Fruit fly (Drosophila melanogaster): ENCODE data around the gene MsrA.

The MsrA gene

DNA sequence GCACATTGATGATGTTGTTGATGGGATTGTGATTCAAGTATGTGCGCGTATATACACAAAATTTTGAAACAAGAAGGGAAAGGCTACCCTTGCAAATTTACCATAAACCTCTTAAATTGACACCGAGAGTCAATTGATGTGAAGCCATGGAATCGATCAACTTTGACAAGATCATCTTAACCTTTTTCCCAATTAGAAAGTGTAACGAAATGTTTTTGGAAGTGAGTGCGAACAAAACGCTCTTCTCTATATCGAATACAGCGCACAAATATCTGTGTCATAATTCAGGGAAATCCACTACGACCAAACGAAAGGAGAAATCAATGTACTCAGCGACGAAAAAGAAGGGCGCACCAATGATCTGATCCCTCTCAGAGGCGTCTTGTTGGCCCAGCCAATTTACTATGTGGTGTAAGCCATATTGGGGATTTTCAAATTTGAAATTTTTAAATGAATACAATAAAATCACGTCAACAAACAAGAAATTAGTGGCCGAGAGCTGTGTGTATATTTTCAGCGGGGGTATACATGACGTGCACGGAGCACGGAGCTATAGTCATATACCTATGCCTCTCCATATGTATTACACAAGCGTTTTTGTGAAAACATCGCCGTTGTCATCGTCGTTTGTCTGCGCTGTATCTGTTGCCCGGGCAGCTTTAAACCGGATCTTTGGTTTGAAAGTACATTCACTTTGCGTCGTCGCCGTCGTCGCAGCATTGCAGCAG lies 22.7 kb downstream of the MsrA start:
- TF ChIP-seq CG12768 (GFP tag; optimal IDR thresholded peaks at IDR 0.05), result no peak
- TF ChIP-seq Hr96 (GFP tag; optimal IDR thresholded peaks at IDR 0.05), result peak; percentile 7
- TF ChIP-seq CG14711 (tag; optimal IDR thresholded peaks at IDR 0.05), result peak; percentile 24
- peak; percentile 23 for TF ChIP-seq CG5204 (GFP tag; optimal IDR thresholded peaks at IDR 0.05)
- TF ChIP-seq kay (GFP tag; ENCODE audit: borderline replicate concordance), result peak; percentile 85
- TF ChIP-seq CG7101 (tag; optimal IDR thresholded peaks at IDR 0.05), result peak; percentile 14

DNA sequence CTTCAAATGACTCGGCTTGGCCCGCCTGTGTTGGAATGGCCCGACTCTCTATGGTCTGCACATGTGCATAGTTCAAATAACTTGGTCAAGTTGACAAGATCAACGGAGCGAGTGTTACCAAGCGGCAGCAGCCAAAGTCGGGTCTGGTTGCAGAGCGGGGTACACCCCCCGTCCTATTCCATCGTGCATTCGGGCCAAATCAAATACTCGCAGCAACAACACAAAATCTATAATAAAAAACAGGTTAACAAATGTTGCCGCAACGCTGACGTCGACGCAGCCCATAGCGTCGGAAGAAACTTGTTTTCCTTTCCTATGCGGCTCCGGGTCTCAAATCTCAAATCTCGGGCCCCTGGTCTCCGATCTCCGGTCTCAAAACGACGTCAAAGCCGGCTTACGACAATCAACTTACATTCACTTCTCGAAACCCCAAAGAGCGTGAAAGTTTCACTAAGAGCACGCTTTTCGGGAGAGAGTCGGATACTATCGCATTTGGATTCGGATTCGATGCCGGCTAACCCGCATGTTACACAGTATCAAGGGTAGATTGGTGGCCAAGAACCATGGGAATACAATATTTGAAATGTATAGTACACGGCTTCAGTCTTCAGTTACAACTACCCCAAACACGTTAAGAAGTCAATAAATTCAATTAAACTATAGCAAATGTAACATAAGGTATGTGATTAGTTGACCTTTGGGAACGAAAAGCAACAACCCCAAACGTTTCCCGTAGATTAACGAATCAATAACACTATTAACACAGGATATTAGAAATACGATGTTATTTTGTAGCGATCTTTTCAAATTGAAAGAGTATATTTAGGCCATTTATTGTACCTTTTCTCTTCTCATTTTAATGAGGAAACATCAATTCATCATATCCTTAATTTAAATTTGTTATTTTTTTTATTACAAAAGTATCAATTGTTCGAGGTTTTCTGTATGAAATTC lies 23.7 kb downstream of the MsrA start:
- TF ChIP-seq Hr96 (GFP tag; optimal IDR thresholded peaks at IDR 0.05) (peak; percentile 64), cic (GFP tag; optimal IDR thresholded peaks at IDR 0.05) (no peak), CG7045 (GFP tag; optimal IDR thresholded peaks at IDR 0.05) (peak; percentile 60), Crg-1 (GFP tag; optimal IDR thresholded peaks at IDR 0.05) (peak; percentile 61), cnc (optimal IDR thresholded peaks at IDR 0.05) (no peak), CG14711 (tag; optimal IDR thresholded peaks at IDR 0.05) (no peak), CG33017 (tag; optimal IDR thresholded peaks at IDR 0.05) (peak; percentile 43), toe (GFP tag; optimal IDR thresholded peaks at IDR 0.05) (peak; percentile 79), ovo (GFP tag; optimal IDR thresholded peaks at IDR 0.05) (no peak), Clk (GFP tag; optimal IDR thresholded peaks at IDR 0.05) (peak; percentile 13), pad (GFP tag; optimal IDR thresholded peaks at IDR 0.05) (peak; percentile 40), Mnt (GFP tag; optimal IDR thresholded peaks at IDR 0.05) (peak; percentile 55), kay (GFP tag; ENCODE audit: borderline replicate concordance) (no peak), CG1620 (GFP tag; optimal IDR thresholded peaks at IDR 0.05) (peak; percentile 30), tj (GFP tag; optimal IDR thresholded peaks at IDR 0.05) (peak; percentile 56), CG11617 (GFP tag; optimal IDR thresholded peaks at IDR 0.05) (peak; percentile 86), bab1 (GFP tag; optimal IDR thresholded peaks at IDR 0.05) (peak; percentile 28), CG12768 (GFP tag; optimal IDR thresholded peaks at IDR 0.05) (peak; percentile 51), CG7101 (tag; optimal IDR thresholded peaks at IDR 0.05) (peak; percentile 59), CG5204 (GFP tag; optimal IDR thresholded peaks at IDR 0.05) (peak; percentile 78)

DNA sequence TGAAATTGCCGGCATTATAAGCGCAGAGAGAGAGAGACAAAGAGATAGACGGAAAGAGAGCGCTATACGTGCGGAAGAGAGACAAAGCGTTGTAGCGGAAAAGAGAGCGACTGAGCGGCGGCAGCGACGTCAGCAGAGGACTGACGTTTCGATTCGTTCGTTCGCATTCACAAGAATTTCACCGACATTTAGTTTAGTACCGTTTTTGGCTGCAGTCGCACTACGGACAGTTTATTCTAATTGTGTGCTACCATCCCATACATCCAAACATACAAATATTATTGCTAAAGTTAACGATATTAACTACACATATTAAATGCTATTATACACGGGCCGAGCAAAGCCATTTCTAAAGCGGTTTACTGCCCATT lies 24.4 kb downstream of the MsrA start, which contains the start of gene CrebA:
TSS of gene CrebA (plus strand) at position 168 of the 371 bp plus-strand sequence.
- TF ChIP-seq ovo (GFP tag; optimal IDR thresholded peaks at IDR 0.05) (no peak), CG14711 (tag; optimal IDR thresholded peaks at IDR 0.05) (no peak), kay (GFP tag; ENCODE audit: borderline replicate concordance) (peak; percentile 21), Hr96 (GFP tag; optimal IDR thresholded peaks at IDR 0.05) (no peak)

DNA sequence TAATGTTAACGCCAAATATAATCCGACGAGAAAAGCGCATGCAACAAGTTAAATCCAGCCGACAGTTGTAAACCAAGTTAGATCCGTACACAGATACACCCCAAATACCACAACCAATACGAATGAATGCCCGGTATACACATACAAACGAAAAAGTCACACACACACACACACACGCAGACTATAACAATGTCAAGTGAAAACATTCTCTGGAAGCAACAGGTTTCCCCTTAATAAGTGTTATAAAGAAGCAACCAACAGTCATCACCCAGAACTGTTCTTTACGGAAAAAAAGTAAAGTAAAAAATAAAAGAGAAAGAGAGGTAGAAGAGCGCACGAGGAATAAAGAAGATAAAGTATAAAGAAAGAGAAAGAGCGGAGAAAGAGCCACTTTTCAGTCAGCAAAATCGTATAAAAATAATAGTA lies 25.0 kb downstream of the MsrA start:
- TF ChIP-seq CG12768 (GFP tag; optimal IDR thresholded peaks at IDR 0.05), result no peak
- peak; percentile 92 for TF ChIP-seq pad (GFP tag; optimal IDR thresholded peaks at IDR 0.05)

DNA sequence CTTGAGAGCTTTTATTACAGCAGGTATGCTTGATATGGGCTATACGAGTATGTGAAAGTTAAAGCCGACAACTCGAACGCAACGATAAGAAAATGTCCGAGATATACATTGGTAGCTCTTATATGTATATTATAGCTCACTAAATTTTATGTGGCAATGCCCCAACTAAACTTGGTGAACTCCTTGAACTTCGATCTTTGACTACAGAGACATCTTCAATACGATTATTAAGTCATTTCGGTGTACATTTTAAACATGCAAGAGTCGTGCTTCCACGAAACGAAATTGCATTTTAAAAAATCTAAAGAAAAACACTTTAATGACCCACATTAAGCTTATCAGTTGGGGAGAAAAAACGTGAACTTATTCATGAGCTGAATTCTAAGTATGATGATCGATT lies 25.7 kb downstream of the MsrA start:
- TF ChIP-seq CG12768 (GFP tag; optimal IDR thresholded peaks at IDR 0.05) (no peak), kay (GFP tag; ENCODE audit: borderline replicate concordance) (peak; percentile 38)

DNA sequence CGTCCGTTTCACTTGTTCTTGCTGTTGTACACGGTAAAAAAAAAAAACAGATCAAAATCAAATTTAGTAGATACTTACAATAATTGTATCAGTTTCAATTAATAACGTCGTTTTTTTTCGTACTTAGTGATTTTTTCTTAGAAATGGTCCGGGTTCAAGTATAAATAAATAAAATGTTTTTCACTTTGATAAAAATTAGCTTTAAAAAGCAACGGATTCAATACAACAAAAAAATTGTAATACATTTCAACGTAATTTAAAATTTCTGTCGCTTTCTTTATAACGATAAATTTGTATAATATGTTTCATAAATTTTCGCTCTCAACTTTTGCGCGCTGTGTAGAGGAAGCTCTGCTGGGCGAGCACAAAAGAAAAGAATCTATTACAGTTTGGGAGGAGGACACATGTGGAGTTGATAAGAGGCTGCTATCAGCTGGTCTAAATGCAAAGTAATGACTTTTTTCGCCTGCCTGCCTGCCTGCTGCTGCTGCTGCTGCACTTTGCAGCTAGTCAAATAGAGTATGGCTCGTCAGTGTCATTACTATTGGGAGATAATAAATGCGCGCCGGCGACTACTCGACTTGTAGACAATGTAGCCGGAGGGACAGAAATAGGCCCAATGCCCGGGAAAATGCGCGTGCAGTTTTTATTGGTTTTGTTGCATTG lies 27.2 kb downstream of the MsrA start:
- TF ChIP-seq CG7045 (GFP tag; optimal IDR thresholded peaks at IDR 0.05) (peak; percentile 28), CG11617 (GFP tag; optimal IDR thresholded peaks at IDR 0.05) (peak; percentile 74), kay (GFP tag; ENCODE audit: borderline replicate concordance) (no peak), Crg-1 (GFP tag; optimal IDR thresholded peaks at IDR 0.05) (peak; percentile 13), CG7101 (tag; optimal IDR thresholded peaks at IDR 0.05) (peak; percentile 49), CG12768 (GFP tag; optimal IDR thresholded peaks at IDR 0.05) (peak; percentile 6), cnc (optimal IDR thresholded peaks at IDR 0.05) (no peak), CG33017 (tag; optimal IDR thresholded peaks at IDR 0.05) (peak; percentile 43), ovo (GFP tag; optimal IDR thresholded peaks at IDR 0.05) (no peak), Mnt (GFP tag; optimal IDR thresholded peaks at IDR 0.05) (peak; percentile 57), tj (GFP tag; optimal IDR thresholded peaks at IDR 0.05) (peak; percentile 77), CG5204 (GFP tag; optimal IDR thresholded peaks at IDR 0.05) (peak; percentile 63), Hr96 (GFP tag; optimal IDR thresholded peaks at IDR 0.05) (peak; percentile 41), CG14711 (tag; optimal IDR thresholded peaks at IDR 0.05) (peak; percentile 65), cic (GFP tag; optimal IDR thresholded peaks at IDR 0.05) (peak; percentile 58), bab1 (GFP tag; optimal IDR thresholded peaks at IDR 0.05) (no peak), pad (GFP tag; optimal IDR thresholded peaks at IDR 0.05) (peak; percentile 48), toe (GFP tag; optimal IDR thresholded peaks at IDR 0.05) (peak; percentile 50), CG1620 (GFP tag; optimal IDR thresholded peaks at IDR 0.05) (no peak), Clk (GFP tag; optimal IDR thresholded peaks at IDR 0.05) (no peak)
